Fruit fly (Drosophila melanogaster) ovary, adult (tissue): ENCODE measurements around the gene Trl.

ENCODE experiments used
- CG17801 ChIP-seq: fragments of 200-800 bp; optimal IDR thresholded peaks from 2 replicates; lab custom pipeline; 2019; ENCODE audit warnings: missing biosample characterization, mild to moderate bottlenecking, missing genetic modification characterization, moderate library complexity; ENCODE audit not compliant: partially characterized antibody

Trl gene

DNA sequence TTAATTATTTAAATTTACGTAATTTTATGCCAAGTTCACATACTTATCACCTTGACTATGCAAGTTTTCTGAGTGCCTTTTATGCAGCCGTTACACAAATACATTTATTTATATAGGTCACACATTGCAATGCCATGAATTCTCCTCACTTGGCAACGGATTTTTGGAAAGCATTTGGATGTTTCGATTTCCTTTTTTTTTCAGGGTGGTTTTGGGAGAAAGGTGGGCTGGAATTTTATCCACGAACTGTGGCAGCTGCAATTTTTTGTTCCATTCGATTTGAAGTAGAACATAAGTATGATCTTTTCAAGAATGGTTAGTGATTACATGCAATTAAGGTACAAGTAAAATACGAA lies 21.0 kb upstream of the Trl start:
- TF ChIP-seq CG17801 (GFP tag; lab: Kevin White, UChicago): no peak

DNA sequence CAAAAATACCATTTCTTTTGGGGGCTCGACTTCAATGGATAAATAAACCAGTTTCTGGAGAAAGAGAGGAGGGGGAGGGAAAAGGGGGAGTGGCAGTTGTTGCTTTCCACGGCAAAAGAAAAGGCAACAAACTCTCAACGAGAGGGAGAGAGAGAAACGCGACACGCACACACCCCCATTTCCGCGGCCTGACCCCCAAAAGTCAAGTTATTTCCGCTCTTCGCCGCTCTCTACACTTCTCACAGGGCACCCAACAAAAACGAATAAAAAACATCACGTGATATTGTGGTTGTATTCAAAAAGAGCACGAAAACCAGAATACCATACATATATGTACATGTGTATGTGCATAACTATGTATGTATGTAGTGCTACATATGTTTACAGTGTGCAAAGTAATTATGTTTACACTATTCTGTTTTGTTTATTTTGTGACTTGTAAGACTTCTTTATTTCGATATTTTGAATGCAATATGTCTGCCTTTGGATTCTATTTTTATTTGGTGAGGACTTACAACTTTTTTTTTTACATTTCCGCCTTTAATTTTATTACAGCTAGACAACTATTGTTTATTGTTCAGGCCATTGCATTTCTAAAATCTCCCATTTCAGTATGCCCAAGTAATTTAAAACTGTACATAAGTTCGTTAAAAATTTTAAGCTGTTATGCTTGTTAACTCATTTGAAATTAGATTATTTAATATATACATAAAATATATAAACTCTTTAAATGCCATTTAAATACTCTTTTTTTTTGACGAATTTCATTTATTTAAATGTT lies 20.4 kb upstream of the Trl start:
- TF ChIP-seq CG17801 (GFP tag; lab: Kevin White, UChicago): peak; percentile 81

DNA sequence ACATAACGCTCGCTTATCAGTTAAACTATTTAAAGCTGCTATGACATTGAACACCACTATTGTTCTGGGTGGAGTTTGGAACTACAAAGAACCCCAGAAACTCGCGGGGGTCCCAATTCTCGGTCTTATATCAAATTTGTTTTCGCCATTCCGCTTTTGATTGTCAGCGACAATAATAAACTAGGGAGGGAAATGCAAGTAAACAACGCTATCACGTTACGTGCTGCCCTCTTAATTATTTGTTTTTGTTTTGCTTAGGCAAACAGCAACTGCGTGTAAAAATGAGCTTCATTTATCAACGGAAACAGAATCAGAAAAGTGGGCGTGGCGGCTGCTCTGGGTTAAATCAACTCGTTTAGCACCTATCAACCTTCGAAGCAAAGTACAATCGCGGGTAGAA lies 19.3 kb upstream of the Trl start:
- TF ChIP-seq CG17801 (GFP tag; lab: Kevin White, UChicago): peak; percentile 61

DNA sequence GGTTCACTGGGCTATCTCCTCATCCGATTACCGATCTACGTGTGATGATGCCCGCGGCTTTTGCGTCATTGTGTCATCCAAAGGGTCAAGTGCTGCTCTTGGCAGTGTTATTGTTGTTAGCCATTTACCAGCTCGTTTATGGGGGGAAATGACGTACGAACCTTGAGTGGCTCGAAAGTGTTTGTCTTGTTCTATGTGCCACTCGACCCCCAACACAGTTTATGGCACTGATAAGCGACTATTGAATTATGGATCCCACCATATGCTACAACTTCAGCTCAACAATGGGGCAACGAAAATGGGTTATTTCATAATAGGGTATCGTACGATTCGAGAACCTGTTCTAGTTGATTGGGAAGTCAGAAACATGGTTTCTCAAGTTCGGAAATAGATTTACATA lies 18.4 kb upstream of the Trl start:
- TF ChIP-seq CG17801 (GFP tag; lab: Kevin White, UChicago): no peak

DNA sequence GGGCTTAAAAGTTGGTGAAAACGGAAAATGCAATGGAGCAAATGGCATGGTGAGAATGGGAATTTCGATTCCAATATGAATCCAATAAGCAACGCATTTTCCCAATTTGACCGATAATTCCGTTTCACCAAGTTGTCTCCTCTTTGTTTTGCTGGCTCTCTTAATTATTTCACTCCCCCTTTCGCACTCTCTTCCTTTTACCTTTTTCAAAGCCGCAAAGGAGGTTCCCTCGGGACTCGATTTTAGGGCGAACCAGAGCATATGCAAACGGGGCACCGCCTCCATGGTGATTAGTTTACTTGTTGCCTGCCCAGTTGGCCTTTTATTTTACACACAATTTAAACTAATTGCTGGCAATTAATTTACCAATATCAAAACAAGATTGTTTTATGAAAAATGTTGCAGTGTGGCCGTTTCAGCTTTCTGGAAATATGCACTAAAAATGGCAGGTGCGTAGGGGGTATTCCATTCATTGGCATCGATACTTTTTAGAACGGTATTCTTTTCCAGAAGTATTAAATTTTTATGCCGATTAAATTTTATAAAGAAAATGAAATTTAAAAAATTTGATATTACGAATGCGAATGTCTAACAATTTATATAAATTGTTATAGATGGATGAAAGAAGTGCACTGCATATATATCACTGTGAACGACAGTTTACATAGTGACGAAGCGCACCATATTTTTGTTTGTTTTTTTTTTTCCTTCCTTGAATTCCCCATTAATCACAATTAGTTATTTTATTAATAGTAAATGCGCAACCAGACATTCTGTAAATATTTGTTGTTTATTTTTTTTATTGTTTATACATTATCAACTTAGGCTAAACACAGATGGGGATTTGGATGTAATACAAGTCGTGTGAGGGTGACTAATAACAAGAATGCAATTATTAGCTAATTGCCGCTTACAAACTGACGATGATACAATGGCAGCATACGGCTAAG lies 15.1 kb upstream of the Trl start, which contains the start of gene mop:
Gene mop (minus strand): TSS at position 419 of the 950 bp plus-strand sequence.
- no peak for TF ChIP-seq CG17801 (GFP tag; lab: Kevin White, UChicago)

DNA sequence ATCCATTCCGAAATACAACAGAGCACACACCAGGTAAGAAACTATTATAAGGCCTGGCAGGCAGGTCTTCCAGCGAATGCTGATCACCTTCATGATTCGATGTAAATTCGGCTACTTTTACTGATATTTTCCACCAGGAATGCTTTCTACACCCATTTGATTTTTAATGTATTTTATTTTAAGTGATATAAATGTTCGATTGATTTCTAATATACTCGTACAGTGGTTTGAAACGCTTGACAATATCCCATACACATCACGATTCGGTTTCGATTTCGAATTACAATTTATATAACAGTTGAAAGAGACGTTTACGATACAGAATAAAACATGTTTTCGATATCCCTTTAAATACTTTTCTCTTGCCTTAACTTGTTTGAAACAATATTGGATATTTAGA lies 8.3 kb upstream of the Trl start, which contains the start of gene Mgat4b:
Gene Mgat4b (minus strand): TSS at position 101 of the 400 bp plus-strand sequence.
- no peak for TF ChIP-seq CG17801 (GFP tag; lab: Kevin White, UChicago)

DNA sequence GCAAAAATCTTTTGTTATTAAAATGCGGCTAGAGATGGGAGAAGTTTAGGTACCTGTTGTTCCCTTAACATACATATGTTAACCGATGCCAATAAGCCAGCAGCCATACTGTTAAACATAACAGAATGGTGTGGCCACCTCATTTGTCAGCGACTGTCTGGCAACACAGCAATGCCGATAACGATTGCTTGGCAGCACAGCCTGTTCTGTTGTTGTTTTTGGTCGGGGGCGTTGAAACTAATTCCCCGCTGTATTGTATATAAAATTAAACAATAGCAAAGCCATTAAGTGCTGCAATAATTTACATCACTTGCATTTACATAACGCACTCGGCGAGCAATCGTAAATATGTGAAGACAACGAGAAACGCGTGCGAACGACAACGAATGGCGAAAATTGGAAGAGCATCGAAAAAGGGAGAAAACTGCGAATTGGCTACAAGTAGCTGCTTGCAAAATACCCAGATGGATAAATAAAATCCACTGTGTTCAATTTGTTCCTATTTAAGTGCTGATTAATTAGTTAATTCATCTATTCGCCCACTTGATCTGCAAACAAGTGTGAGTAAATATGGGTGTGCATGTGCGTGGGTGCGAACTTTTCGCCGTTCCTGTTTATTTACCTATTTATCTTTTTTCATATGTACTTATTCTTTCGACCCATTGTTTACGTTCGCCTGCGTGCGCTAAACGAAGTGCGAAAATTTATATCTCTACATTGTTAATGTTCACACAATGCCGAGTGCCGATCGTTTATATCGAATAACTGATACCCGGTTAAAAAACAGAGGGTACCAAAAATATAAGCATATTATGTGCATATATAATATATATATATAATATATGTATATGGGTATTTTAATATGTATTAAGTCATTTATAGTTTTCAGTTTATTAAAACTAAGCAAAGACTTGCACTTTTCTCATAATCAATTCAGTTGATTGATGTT lies 1.3 kb upstream of the Trl start, which contains the start of the genes Tsen34 and Mgat4a:
Gene Tsen34 (minus strand): TSS at position 8 of the 949 bp plus-strand sequence.
Gene Mgat4a (plus strand): TSS at position 192 of the 949 bp plus-strand sequence.
- TF ChIP-seq CG17801 (GFP tag; lab: Kevin White, UChicago): peak; percentile 46

DNA sequence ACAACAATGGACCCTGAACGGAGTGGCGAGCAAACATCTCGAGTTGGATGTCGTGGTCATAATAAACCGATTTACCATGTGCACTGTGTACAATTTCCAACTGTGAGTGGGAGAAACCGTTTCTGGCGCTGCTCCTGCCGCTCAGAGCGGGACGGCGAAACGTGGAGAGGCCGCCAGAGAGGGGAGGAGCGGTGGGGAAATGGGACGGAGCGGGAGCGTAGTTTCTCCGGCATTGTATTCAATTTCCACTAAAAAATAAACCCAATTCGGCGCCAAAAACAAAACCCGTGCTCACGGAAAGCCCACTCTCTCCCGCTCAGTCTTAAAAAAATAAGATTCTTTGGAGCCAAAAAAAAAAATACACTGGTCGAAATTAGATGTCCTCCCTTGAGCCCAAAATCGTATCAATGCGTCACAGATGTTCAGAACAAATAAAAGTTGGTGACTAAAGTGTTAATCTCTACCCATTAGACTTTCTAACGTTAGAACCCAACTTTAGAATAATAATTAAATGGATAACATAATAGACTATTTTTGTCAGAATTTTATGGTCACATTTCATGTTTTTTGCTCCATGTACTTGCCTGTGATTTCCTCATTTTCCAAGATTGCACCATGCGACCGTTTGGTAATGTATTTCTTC lies 744 bp downstream of the Trl start:
- peak; percentile 25 for TF ChIP-seq CG17801 (GFP tag; lab: Kevin White, UChicago)

DNA sequence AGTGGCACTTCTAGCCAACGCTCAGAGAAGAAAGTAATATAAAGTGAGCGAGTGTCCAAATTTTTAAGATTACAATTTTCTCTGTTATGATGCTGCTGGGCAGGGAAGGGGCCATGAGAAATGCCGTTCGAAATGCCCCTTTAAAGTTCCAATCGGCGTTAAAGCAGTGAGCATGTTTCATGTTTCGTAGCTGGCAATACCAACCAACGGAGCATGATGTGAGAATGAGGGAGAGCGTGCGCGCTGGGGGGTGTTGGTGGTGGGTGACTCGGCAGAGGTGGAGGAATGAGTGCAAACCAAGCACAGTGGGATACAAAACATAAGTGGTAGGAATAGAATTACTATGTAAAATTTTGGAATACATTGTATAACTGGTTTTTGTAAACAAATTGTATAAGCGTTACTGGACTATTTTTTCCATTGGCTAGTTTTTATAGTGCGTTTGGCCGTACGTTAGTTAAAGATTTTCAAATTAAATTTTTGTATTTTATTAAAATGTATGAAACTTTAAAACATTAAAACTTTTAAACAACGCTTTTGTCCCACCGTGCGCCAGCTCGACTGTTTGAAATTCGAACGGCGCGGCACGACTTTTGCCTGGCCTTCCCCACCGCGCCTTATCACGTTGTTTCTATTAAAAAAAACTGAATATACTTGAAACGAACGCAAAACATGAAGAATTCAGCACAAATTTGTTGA lies 1.6 kb downstream of the Trl start:
- peak; percentile 99 for TF ChIP-seq CG17801 (GFP tag; lab: Kevin White, UChicago)

DNA sequence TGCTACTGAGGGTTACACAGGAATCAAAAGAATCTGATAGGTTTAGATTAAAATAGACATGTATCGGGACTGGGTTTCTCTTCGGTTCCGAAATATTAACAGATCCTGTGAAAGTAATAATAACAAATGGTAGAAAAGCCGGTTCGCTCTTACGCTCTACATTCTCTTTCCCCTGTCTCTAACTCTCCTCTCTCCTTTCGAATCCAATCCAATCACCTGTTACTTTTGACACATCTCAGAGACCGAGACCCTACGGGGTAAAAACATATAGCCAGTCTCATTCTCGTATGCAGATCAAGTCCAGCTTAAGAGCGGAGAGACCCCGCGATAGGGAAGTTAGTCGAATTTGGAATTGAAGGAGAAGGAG lies 2.1 kb downstream of the Trl start:
- no peak for TF ChIP-seq CG17801 (GFP tag; lab: Kevin White, UChicago)

DNA sequence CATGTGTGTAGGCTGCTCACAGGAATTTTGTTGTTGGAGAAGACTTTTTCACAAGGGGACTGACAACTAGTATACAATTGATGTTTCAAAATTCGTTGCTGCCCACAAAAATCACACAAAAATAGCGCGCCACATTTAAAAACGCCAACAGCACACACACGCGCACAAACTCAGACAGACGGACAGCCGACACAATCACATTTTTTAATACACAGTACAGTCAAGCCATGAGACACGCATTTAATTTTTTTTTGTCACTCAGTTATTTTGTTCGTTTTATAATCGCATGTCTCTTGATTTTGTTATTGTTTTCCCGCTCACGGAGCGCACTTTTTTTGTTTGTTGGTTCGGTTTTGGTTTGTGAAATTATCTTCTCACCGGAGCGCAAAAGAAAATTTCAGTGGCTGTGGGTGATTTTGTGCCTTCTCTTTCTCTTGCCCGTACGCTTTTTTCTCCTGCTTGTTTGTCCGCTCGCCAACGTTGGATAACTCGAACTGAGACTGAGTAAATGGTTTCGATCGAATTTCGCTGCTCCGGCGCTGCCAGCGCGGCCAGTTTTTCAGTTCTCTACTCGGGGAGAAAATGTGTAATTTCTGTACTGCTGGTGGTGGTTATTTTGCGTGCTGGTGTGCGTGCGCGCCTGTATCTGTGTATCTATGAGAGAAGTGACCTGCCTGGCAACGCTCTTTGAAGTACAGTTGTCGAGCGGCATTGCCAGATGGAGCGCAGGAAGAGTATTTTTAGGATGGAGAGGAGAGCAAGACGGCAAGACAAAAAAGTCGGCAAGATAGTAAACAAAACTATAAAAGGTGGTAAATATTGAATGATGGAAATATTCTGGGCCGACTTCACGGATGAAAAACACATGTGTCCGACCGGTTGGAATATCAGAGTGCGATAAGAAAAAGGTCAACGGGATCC lies 3.1 kb downstream of the Trl start, which contains the start of gene CG42507:
Gene CG42507 (minus strand): TSS at position 499 of the 921 bp plus-strand sequence.
- peak; percentile 29 for TF ChIP-seq CG17801 (GFP tag; lab: Kevin White, UChicago)
